Worm (Caenorhabditis elegans) whole organism, mixed stage, embryonic: ENCODE results near the gene srg-45.

ENCODE experiments used
- blmp-1 ChIP-seq: fragments of 150-350 bp; optimal IDR thresholded peaks from 2 replicates; lab custom pipeline; 2014; ENCODE audit warnings: missing biosample characterization, missing genetic modification characterization
- elt-1 ChIP-seq: sonication (generic microtip); optimal IDR thresholded peaks from 2 replicates; lab custom pipeline; 2017; ENCODE audit warnings: missing genetic modification characterization, mild to moderate bottlenecking, missing compliant biosample characterization, antibody characterized with exemption, moderate library complexity, borderline replicate concordance; ENCODE audit not compliant: insufficient read depth
- ham-2 ChIP-seq: fragments of 200-800 bp; sonication (Bioruptor generic); optimal IDR thresholded peaks from 2 replicates; lab custom pipeline; 2018; ENCODE audit warnings: mild to moderate bottlenecking, missing genetic modification characterization, missing compliant biosample characterization
- lin-13 ChIP-seq: fragments of 150-350 bp; optimal IDR thresholded peaks from 2 replicates; lab custom pipeline; 2014; ENCODE audit warnings: missing biosample characterization, missing genetic modification characterization
- lsy-2 ChIP-seq: fragments of 150-350 bp; optimal IDR thresholded peaks from 2 replicates; lab custom pipeline; 2014; ENCODE audit warnings: missing biosample characterization, missing genetic modification characterization
- nhr-12 ChIP-seq: fragments of 150-350 bp; optimal IDR thresholded peaks from 2 replicates; lab custom pipeline; 2014; ENCODE audit warnings: missing biosample characterization, missing genetic modification characterization
- nhr-237 ChIP-seq: fragments of 150-350 bp; optimal IDR thresholded peaks from 2 replicates; lab custom pipeline; 2014; ENCODE audit warnings: missing biosample characterization, missing genetic modification characterization
- pha-4 ChIP-seq: fragments of 150-350 bp; optimal IDR thresholded peaks from 2 replicates; lab custom pipeline; 2018; ENCODE audit warnings: missing biosample characterization, missing genetic modification reagents, missing genetic modification characterization
- snpc-4 ChIP-seq: fragments of 150-350 bp; optimal IDR thresholded peaks from 2 replicates; lab custom pipeline; 2014; ENCODE audit warnings: missing biosample characterization, missing genetic modification characterization
- tbx-8 ChIP-seq: fragments of 200-800 bp; sonication (Bioruptor generic); optimal IDR thresholded peaks from 2 replicates; lab custom pipeline; 2018; ENCODE audit warnings: mild to moderate bottlenecking, missing genetic modification characterization, moderate library complexity, missing compliant biosample characterization
- unc-39 ChIP-seq: fragments of 150-350 bp; optimal IDR thresholded peaks from 2 replicates; lab custom pipeline; 2014; ENCODE audit warnings: missing biosample characterization, missing genetic modification characterization
- ztf-11 ChIP-seq: fragments of 150-350 bp; optimal IDR thresholded peaks from 2 replicates; lab custom pipeline; 2014; ENCODE audit warnings: missing biosample characterization, missing genetic modification characterization

ce11 chrV:12288577-12288976 lies 18.7 kb upstream of the srg-45 start, which contains the start of gene rskd-1:
- TF ChIP-seq ztf-11 (no peak), pha-4 (tag; lab: Kevin White, UChicago) (peak; percentile 45), lsy-2 (no peak), unc-39 (no peak), nhr-12 (tag; lab: Kevin White, UChicago) (no peak), elt-1 (no peak), ham-2 (GFP tag; lab: Kevin White, UChicago) (no peak), blmp-1 (tag; lab: Kevin White, UChicago) (no peak), tbx-8 (GFP tag; lab: Kevin White, UChicago) (no peak), nhr-237 (tag; lab: Kevin White, UChicago) (no peak), snpc-4 (no peak), lin-13 (tag; lab: Kevin White, UChicago) (no peak)
